Worm (Caenorhabditis elegans) whole organism, midembryonic: ENCODE results near the gene ceh-27.

ENCODE experiments used
- T22C8.4 ChIP-seq: fragments of 200-800 bp; sonication (Bioruptor generic); IDR thresholded peaks from 2 replicates; pipeline ENCODE4 v1.3.6; 2022; ENCODE audit warnings: missing genetic modification characterization, missing compliant biosample characterization
- cog-1 ChIP-seq: sonication (generic microtip); optimal IDR thresholded peaks from 2 replicates; lab custom pipeline; 2016; ENCODE audit warnings: missing genetic modification characterization, missing compliant biosample characterization
- flt-1 ChIP-seq: fragments of 200-800 bp; sonication (Bioruptor generic); IDR thresholded peaks from 2 replicates; pipeline ENCODE4 v1.3.6; 2022; ENCODE audit warnings: missing genetic modification characterization, missing compliant biosample characterization
- klf-2 ChIP-seq: fragments of 200-800 bp; sonication (Bioruptor generic); conservative IDR thresholded peaks from 2 replicates; pipeline ENCODE4 v1.3.6; 2022; ENCODE audit warnings: missing genetic modification reagents, missing genetic modification characterization, missing compliant biosample characterization
- med-1 ChIP-seq: sonication (generic microtip); optimal IDR thresholded peaks from 2 replicates; lab custom pipeline; 2017; ENCODE audit warnings: missing genetic modification characterization, mild to moderate bottlenecking, missing compliant biosample characterization, antibody characterized with exemption, missing genetic modification reagents; ENCODE audit not compliant: insufficient read depth
- ref-1 ChIP-seq: fragments of 200-800 bp; sonication (Bioruptor generic); conservative IDR thresholded peaks from 2 replicates; pipeline ENCODE4 v1.3.6; 2022; ENCODE audit warnings: missing genetic modification reagents, missing genetic modification characterization, missing compliant biosample characterization
- tab-1 ChIP-seq: fragments of 200-800 bp; sonication (Bioruptor generic); IDR thresholded peaks from 2 replicates; pipeline ENCODE4 v1.3.6; 2022; ENCODE audit warnings: missing genetic modification characterization, missing compliant biosample characterization
- ztf-23 ChIP-seq: fragments of 200-800 bp; sonication (Bioruptor generic); IDR thresholded peaks from 2 replicates; pipeline ENCODE4 v1.3.6; 2022; ENCODE audit warnings: missing genetic modification reagents, missing genetic modification characterization, missing compliant biosample characterization
- ztf-29 ChIP-seq: fragments of 200-800 bp; sonication (Bioruptor generic); IDR thresholded peaks from 2 replicates; pipeline ENCODE4 v1.3.6; 2022; ENCODE audit warnings: missing genetic modification reagents, missing genetic modification characterization, missing compliant biosample characterization

Gene ceh-27

DNA sequence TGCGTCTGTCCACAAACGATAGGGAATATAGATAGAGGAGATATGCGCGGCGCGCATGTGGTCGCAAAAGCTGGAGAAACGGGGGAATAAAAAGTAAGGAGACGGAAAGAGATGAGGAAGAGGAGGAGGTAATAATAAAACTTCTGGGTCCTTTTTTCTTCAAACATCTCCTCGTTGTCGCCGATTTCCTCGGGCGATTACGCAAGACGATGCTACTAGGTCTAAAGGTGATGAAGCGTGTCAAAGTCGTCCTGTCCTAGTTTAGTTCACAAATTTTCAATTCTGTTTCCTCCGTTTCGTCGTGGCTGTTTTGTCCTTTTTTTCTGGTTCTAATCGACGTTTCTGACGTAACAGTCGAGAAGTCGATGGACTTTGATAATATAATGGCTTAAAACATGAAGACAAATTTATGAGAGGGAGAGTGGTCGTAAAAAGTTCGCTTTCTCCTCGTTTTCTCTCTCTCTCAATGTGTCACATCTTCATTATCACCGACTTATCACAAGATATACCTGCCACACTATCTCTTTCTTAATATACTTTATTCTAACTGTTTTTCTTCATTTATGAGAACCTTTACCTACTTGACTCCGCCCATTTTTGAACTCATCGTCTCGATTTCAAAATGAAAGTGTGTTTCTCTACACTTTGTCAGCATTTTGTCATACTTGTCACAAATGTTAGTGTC lies 15.8 kb upstream of the ceh-27 start:
- TF ChIP-seq ztf-29 = no peak
- TF ChIP-seq ref-1 (GFP tag; lab: Robert Waterston, UW) = no peak
- no peak for TF ChIP-seq T22C8.4
- TF ChIP-seq flt-1 (GFP tag; lab: Robert Waterston, UW) = no peak
- no peak for TF ChIP-seq cog-1

DNA sequence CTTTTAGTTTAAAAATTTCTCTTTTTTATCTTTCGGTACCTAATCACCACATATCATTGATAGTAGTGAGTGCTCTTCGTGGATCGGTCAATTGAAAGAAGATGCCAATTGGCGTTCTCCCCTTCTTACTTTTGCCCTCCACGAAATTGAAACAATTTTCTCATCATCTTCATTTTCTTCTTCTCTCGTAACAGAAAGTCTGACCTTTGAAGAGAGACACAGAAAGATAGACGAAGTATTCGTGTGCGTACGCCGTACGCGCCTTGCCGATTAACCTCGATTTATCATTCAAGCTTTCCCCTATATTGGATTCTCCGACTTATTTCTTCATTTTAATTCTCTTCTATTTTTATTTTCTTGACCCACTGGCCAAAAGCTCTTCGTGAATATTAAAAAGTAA lies 12.6 kb upstream of the ceh-27 start:
- no peak for TF ChIP-seq ztf-23 (GFP tag; lab: Robert Waterston, UW)
- TF ChIP-seq flt-1 (GFP tag; lab: Robert Waterston, UW) = no peak
- TF ChIP-seq klf-2 (GFP tag; lab: Robert Waterston, UW) = no peak

DNA sequence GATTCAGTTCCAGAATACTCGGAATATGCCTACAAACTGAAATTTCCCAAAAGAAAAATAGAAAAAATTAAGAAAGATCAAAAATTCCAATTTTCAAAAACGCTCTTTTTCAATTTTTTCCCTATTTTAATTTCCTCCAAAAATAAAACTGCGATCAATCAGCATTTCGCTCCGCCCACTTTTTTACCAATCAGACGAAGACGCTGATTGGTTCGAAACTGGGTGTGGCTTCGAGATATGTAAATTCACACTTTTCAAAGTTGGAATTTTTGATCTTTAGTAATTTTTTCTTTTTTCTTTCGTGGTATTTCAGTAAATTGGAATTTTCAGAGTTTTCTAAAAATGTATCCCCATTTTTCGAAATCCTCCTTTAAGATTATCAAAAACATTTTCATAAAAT lies 12.1 kb upstream of the ceh-27 start:
- TF ChIP-seq tab-1 (no peak), ztf-23 (GFP tag; lab: Robert Waterston, UW) (no peak), med-1 (GFP tag; lab: Kevin White, UChicago) (no peak), ztf-29 (no peak), T22C8.4 (no peak), ref-1 (GFP tag; lab: Robert Waterston, UW) (no peak), flt-1 (GFP tag; lab: Robert Waterston, UW) (no peak), klf-2 (GFP tag; lab: Robert Waterston, UW) (no peak), cog-1 (no peak)

DNA sequence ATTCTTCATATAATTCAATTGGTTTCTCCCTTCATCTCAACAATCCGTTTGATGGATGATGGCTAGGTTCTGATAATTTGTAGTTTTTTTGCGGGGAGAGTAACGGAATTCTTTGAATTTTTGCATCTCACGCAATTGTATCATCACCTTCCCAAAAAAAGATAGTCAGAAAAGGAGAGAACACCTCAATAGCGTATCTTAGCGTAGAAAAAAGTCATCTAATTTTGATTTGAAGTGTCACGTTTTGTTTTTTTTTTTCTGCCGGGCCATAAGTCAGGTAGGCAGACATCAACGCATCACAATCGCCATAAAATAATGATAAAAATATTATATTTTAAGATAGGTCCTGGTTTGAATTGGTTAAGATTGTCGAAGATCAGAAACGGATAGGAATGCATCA lies 11.6 kb upstream of the ceh-27 start:
- TF ChIP-seq med-1 (GFP tag; lab: Kevin White, UChicago) = no peak
- TF ChIP-seq ref-1 (GFP tag; lab: Robert Waterston, UW) = no peak
- no peak for TF ChIP-seq cog-1
- TF ChIP-seq ztf-23 (GFP tag; lab: Robert Waterston, UW) = no peak
- TF ChIP-seq klf-2 (GFP tag; lab: Robert Waterston, UW) = no peak
- no peak for TF ChIP-seq ztf-29
- TF ChIP-seq flt-1 (GFP tag; lab: Robert Waterston, UW) = no peak
- no peak for TF ChIP-seq tab-1

DNA sequence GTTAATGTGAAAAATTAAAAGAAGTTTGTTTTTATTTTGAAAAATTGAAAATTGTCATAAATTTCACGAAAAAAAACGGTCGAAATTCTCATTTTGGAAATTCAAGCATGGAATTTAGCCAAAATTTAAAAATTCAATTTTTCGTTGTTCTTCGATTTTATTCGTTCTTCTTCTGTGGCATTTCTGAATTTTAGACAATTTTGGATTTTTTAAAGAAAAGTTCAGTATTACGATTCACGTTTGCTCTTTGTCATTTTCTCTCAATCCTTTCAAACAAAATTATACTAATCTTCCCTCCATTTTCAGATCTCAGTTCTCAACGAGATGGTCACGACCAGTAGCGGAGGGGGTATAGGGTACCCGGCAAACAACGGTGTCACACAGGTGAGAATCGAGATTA lies 10.7 kb upstream of the ceh-27 start, which contains the start of gene ape-1:
Gene ape-1, plus strand, starts transcription at position 301 of the 400 bp plus-strand sequence.
- TF ChIP-seq ref-1 (GFP tag; lab: Robert Waterston, UW) (no peak), flt-1 (GFP tag; lab: Robert Waterston, UW) (no peak), tab-1 (no peak), ztf-29 (no peak), med-1 (GFP tag; lab: Kevin White, UChicago) (no peak), T22C8.4 (no peak), cog-1 (no peak), klf-2 (GFP tag; lab: Robert Waterston, UW) (no peak)

DNA sequence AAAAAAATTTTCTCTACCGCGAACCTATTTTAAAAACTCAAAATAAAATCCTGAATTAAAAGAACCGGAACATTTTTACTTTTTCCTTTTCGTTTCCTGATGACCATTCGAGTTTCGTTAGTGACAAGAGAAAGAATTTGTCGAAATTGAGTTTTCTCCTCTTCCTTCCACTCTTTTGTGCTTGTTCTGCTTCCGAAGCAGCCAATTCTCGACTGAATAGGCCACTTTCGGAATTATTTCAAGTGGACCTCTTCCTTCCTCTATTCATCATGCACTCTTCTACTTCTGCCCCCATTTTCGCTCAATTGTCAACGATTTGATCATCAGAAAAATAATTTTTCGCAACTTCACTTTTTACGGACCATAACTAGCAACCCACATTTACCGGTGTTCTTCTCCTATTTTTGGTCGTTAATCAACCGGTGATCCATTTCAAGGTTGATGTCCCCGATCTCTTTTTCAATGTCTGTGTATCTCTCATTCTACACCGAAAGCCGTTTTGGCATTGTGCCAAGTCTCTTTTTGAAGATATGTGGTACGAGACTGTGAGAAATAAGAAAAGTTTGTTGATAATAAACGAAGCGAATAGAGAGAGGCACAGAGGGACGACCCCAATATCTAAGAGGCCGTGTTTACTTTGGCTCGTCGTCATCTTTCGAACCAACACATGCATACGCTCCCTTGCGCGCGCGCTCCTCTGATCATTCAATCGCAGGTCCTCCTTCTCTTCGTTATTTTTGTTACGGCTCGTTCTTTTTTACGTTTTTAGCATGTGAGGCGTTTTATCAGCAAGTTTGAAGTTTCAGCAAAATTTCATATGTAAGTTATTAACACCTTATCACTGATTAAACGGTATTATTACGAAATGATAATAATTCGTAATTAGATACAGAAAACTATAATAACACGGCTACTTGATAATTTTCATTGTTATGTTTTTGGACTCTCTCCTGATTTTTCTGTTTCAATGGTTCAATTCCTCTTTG lies 10.0 kb upstream of the ceh-27 start:
- TF ChIP-seq klf-2 (GFP tag; lab: Robert Waterston, UW) (0 out of 2 replicates have a peak, but pooled peaks have one; percentile 12), cog-1 (no peak), ztf-29 (no peak)

DNA sequence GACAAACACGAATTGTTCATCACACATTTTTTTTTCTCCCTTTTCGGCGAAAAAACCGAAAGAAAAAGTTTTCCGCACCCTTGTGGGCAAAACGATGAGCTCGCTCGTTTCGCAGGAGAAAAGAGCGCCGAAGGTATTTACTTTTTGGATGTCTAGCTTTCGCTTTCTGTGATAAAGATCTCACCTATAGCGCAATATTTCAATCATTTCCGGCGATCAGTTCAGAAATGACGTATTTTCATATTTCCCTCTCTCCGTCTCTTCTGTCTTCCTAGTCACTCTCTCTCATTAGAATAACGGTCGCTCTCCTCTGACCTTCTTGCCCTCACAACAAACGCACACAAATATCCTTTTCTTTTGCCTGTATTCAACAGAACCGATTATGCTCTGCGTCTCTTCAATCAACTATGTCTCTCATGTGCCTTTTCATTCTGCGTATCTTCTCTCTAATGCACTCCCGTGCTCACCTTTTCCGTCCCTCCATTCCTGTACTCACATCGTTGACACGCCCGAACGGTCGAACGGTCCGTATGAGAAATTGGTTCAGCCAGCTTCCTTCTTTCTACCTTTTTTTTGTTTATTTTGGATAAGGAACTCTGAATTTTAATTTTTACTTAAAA lies 9.0 kb upstream of the ceh-27 start:
- TF ChIP-seq flt-1 (GFP tag; lab: Robert Waterston, UW) (no peak), tab-1 (no peak), cog-1 (peak; percentile 48)

DNA sequence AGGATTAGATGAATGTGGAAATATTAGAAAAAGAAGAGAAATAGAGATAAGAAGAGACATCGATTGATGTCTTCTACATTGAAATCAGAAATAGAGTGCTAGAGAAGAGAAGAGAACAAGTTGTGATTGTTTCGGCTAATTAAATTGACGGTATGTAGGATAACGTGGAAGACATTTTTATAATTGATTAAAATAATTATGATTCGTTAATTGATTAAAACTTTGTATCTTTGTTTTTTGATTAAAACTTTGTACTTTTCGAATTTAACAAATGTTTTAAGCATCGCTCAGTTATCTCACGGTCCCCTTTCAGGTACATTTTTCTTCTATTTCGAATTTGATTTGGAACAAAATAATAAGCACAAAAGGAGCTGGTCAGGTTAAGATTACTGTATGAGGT lies 7.6 kb upstream of the ceh-27 start, which contains the start of gene lgc-44:
Gene lgc-44, minus strand, starts transcription at position 101 of the 400 bp plus-strand sequence.
- TF ChIP-seq cog-1 (no peak), med-1 (GFP tag; lab: Kevin White, UChicago) (no peak), klf-2 (GFP tag; lab: Robert Waterston, UW) (no peak), ztf-23 (GFP tag; lab: Robert Waterston, UW) (no peak), ref-1 (GFP tag; lab: Robert Waterston, UW) (no peak)

DNA sequence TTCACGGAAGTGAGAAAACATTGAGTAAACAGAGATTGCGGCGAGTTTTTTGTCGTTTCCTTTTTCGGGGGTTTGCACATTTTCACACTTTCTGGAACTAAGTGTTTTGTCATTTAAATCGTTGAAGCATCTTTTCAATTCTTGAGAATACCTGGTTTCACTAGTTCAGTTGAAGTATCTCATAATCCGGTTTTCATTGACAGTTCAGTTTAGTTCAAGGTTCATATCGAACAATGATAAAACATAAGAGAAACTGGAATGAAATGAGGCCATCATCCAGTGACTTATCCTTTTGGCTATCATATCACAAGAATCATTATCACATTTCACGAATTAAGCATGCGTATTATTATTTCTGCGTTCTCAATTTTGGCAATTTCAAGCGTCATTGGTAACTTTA lies 2.3 kb upstream of the ceh-27 start, which contains the start of gene F46F3.3:
Gene F46F3.3, plus strand, starts transcription at position 301 of the 400 bp plus-strand sequence.
- no peak for TF ChIP-seq klf-2 (GFP tag; lab: Robert Waterston, UW)
- no peak for TF ChIP-seq flt-1 (GFP tag; lab: Robert Waterston, UW)
- TF ChIP-seq T22C8.4 = no peak
- TF ChIP-seq cog-1 = no peak
- no peak for TF ChIP-seq med-1 (GFP tag; lab: Kevin White, UChicago)
- TF ChIP-seq ztf-23 (GFP tag; lab: Robert Waterston, UW) = no peak
- TF ChIP-seq tab-1 = no peak
- TF ChIP-seq ref-1 (GFP tag; lab: Robert Waterston, UW) = no peak
- no peak for TF ChIP-seq ztf-29

DNA sequence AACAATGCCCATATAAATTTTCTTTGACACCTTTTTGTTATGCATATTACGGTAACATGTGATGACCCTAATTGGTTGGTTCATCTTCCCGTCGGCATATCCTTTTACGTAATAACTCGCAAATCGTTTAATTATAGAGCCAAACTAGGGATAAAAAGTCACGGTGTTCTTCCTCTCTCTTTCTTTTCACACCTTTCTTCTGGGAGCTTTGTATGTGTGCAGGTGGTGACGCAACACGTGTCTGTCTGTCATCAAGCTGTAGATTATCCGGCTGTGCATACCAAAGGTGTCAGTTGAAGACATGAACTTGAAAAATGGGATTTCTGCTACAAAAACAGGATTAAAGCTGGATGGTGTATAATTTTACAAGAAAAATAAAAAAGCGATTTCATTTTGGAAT lies 4.3 kb downstream of the ceh-27 start:
- no peak for TF ChIP-seq med-1 (GFP tag; lab: Kevin White, UChicago)
- no peak for TF ChIP-seq ztf-23 (GFP tag; lab: Robert Waterston, UW)
- no peak for TF ChIP-seq cog-1
- TF ChIP-seq ref-1 (GFP tag; lab: Robert Waterston, UW) = no peak
- TF ChIP-seq klf-2 (GFP tag; lab: Robert Waterston, UW) = no peak
- TF ChIP-seq ztf-29 = no peak
- TF ChIP-seq flt-1 (GFP tag; lab: Robert Waterston, UW) = no peak
- no peak for TF ChIP-seq T22C8.4
- TF ChIP-seq tab-1 = no peak
